Worm (Caenorhabditis elegans) whole organism, late embryonic: ENCODE data around the gene sas-7.

ENCODE experiments used
- C08G9.2 ChIP-seq: sonication (generic microtip); optimal IDR thresholded peaks from 2 replicates; lab custom pipeline; 2016; ENCODE audit warnings: mild to moderate bottlenecking, missing genetic modification characterization, moderate library complexity, missing compliant biosample characterization
- T23F11.4 ChIP-seq: fragments of 200-800 bp; sonication (Bioruptor generic); optimal IDR thresholded peaks from 2 replicates; lab custom pipeline; 2018; ENCODE audit warnings: mild to moderate bottlenecking, missing genetic modification characterization, missing compliant biosample characterization
- ama-1 ChIP-seq: fragments of 150-350 bp; optimal IDR thresholded peaks from 2 replicates; lab custom pipeline; 2014
- ceh-14 ChIP-seq: sonication (generic microtip); optimal IDR thresholded peaks from 2 replicates; lab custom pipeline; 2016; ENCODE audit warnings: missing genotype, missing genetic modification characterization, missing compliant biosample characterization
- ceh-18 ChIP-seq: sonication (generic microtip); optimal IDR thresholded peaks from 2 replicates; lab custom pipeline; 2016; ENCODE audit warnings: missing genetic modification characterization, missing compliant biosample characterization
- ceh-19 ChIP-seq: fragments of 200-800 bp; sonication (Bioruptor generic); optimal IDR thresholded peaks from 2 replicates; lab custom pipeline; 2018; ENCODE audit warnings: mild to moderate bottlenecking, missing genetic modification characterization, missing compliant biosample characterization
- ceh-22 ChIP-seq: sonication (generic microtip); optimal IDR thresholded peaks from 2 replicates; lab custom pipeline; 2017; ENCODE audit warnings: missing biosample characterization, missing genetic modification characterization
- ceh-24 ChIP-seq: sonication (generic microtip); optimal IDR thresholded peaks from 2 replicates; lab custom pipeline; 2016; ENCODE audit warnings: mild to moderate bottlenecking, missing genetic modification characterization, missing compliant biosample characterization
- ceh-45 ChIP-seq: fragments of 200-800 bp; sonication (Bioruptor generic); IDR thresholded peaks from 2 replicates; pipeline ENCODE4 v1.3.6; 2022; ENCODE audit warnings: missing genetic modification reagents, missing genetic modification characterization, missing compliant biosample characterization
- ceh-48 ChIP-seq: sonication (generic microtip); optimal IDR thresholded peaks from 2 replicates; lab custom pipeline; 2016; ENCODE audit warnings: missing genetic modification characterization, inconsistent platforms, missing compliant biosample characterization
- ceh-6 ChIP-seq: fragments of 200-800 bp; sonication (Bioruptor generic); optimal IDR thresholded peaks from 2 replicates; lab custom pipeline; 2018; ENCODE audit warnings: mild to moderate bottlenecking, missing genetic modification characterization, missing compliant biosample characterization
- ceh-9 ChIP-seq: sonication (generic microtip); optimal IDR thresholded peaks from 2 replicates; lab custom pipeline; 2016; ENCODE audit warnings: mild to moderate bottlenecking, missing genetic modification characterization, inconsistent platforms, missing compliant biosample characterization
- dmd-4 ChIP-seq: sonication (generic microtip); optimal IDR thresholded peaks from 2 replicates; lab custom pipeline; 2016; ENCODE audit warnings: borderline replicate concordance, missing genetic modification characterization, missing compliant biosample characterization
- elt-4 ChIP-seq: sonication (generic microtip); optimal IDR thresholded peaks from 2 replicates; lab custom pipeline; 2016; ENCODE audit warnings: missing genetic modification characterization, missing compliant biosample characterization
- ets-4 ChIP-seq: sonication (generic microtip); optimal IDR thresholded peaks from 2 replicates; lab custom pipeline; 2016; ENCODE audit warnings: missing genetic modification characterization, missing compliant biosample characterization
- eyg-1 ChIP-seq: sonication (generic microtip); optimal IDR thresholded peaks from 2 replicates; lab custom pipeline; 2016; ENCODE audit warnings: missing genotype, missing genetic modification characterization, missing compliant biosample characterization
- hlh-15 ChIP-seq: sonication (generic microtip); optimal IDR thresholded peaks from 2 replicates; lab custom pipeline; 2016; ENCODE audit warnings: missing genetic modification characterization, missing compliant biosample characterization
- hlh-30 ChIP-seq: sonication (generic microtip); optimal IDR thresholded peaks from 2 replicates; lab custom pipeline; 2017; ENCODE audit warnings: antibody characterized with exemption, missing genetic modification characterization, missing compliant biosample characterization; ENCODE audit not compliant: insufficient read depth
- hlh-6 ChIP-seq: sonication (generic microtip); optimal IDR thresholded peaks from 2 replicates; lab custom pipeline; 2016; ENCODE audit warnings: missing genotype, missing genetic modification characterization, missing compliant biosample characterization
- mec-3 ChIP-seq: sonication (generic microtip); optimal IDR thresholded peaks from 2 replicates; lab custom pipeline; 2016; ENCODE audit warnings: borderline replicate concordance, missing genetic modification characterization, missing compliant biosample characterization
- nhr-11 ChIP-seq: fragments of 150-350 bp; optimal IDR thresholded peaks from 2 replicates; lab custom pipeline; 2014; ENCODE audit warnings: missing biosample characterization, missing genetic modification characterization
- npax-4 ChIP-seq: sonication (generic microtip); optimal IDR thresholded peaks from 2 replicates; lab custom pipeline; 2016; ENCODE audit warnings: missing genetic modification characterization, missing compliant biosample characterization
- odd-2 ChIP-seq: sonication (generic microtip); optimal IDR thresholded peaks from 2 replicates; lab custom pipeline; 2017; ENCODE audit warnings: antibody characterized with exemption, mild to moderate bottlenecking, missing genetic modification characterization, missing compliant biosample characterization
- pax-1 ChIP-seq: fragments of 150-350 bp; optimal IDR thresholded peaks from 2 replicates; lab custom pipeline; 2014; ENCODE audit warnings: missing biosample characterization, missing genetic modification characterization
- pha-2 ChIP-seq: sonication (generic microtip); optimal IDR thresholded peaks from 2 replicates; lab custom pipeline; 2017; ENCODE audit warnings: mild to moderate bottlenecking, missing genetic modification characterization, missing compliant biosample characterization
- pqm-1 ChIP-seq: sonication (generic microtip); optimal IDR thresholded peaks from 2 replicates; lab custom pipeline; 2016; ENCODE audit warnings: missing genetic modification characterization, missing compliant biosample characterization
- pros-1 ChIP-seq: fragments of 150-350 bp; optimal IDR thresholded peaks from 2 replicates; lab custom pipeline; 2014; ENCODE audit warnings: missing biosample characterization, missing genetic modification reagents, missing genetic modification characterization
- rnt-1 ChIP-seq: sonication (generic microtip); optimal IDR thresholded peaks from 2 replicates; lab custom pipeline; 2016; ENCODE audit warnings: missing genetic modification characterization, missing compliant biosample characterization
- sox-4 ChIP-seq: sonication (generic microtip); optimal IDR thresholded peaks from 2 replicates; lab custom pipeline; 2017; ENCODE audit warnings: mild to moderate bottlenecking, missing genetic modification characterization, inconsistent platforms, missing compliant biosample characterization
- syd-9 ChIP-seq: sonication (generic microtip); optimal IDR thresholded peaks from 2 replicates; lab custom pipeline; 2016; ENCODE audit warnings: mild to moderate bottlenecking, missing genetic modification characterization, moderate library complexity, missing compliant biosample characterization
- tbx-7 ChIP-seq: sonication (generic microtip); optimal IDR thresholded peaks from 2 replicates; lab custom pipeline; 2016; ENCODE audit warnings: missing genotype, missing genetic modification characterization, missing compliant biosample characterization
- ttx-3 ChIP-seq: sonication (generic microtip); optimal IDR thresholded peaks from 2 replicates; lab custom pipeline; 2016; ENCODE audit warnings: missing genetic modification reagents, missing genetic modification characterization, missing compliant biosample characterization
- unc-42 ChIP-seq: sonication (generic microtip); optimal IDR thresholded peaks from 2 replicates; lab custom pipeline; 2016; ENCODE audit warnings: missing genotype, missing genetic modification characterization, missing compliant biosample characterization
- unc-55 ChIP-seq: sonication (generic microtip); optimal IDR thresholded peaks from 2 replicates; lab custom pipeline; 2017; ENCODE audit warnings: missing biosample characterization, missing genetic modification reagents, missing genetic modification characterization
- zip-5 ChIP-seq: sonication (generic microtip); optimal IDR thresholded peaks from 2 replicates; lab custom pipeline; 2016; ENCODE audit warnings: missing genetic modification characterization, missing compliant biosample characterization
- ztf-16 ChIP-seq: sonication (generic microtip); optimal IDR thresholded peaks from 2 replicates; lab custom pipeline; 2017; ENCODE audit warnings: missing genetic modification characterization, missing compliant biosample characterization

sas-7 gene

ce11 chrIII:10293362-10293761, 27.5 kb upstream of the sas-7 start:
- TF ChIP-seq dmd-4, result no peak
- no peak for TF ChIP-seq pax-1 (tag; lab: Kevin White, UChicago)
- TF ChIP-seq pha-2 (tag; lab: Kevin White, UChicago), result no peak
- no peak for TF ChIP-seq nhr-11 (tag; lab: Kevin White, UChicago)
- TF ChIP-seq elt-4 (tag; lab: Kevin White, UChicago), result no peak
- no peak for TF ChIP-seq sox-4 (tag; lab: Kevin White, UChicago)
- TF ChIP-seq ttx-3 (tag; lab: Kevin White, UChicago), result no peak
- no peak for TF ChIP-seq rnt-1
- TF ChIP-seq hlh-6 (tag; lab: Kevin White, UChicago), result no peak
- TF ChIP-seq tbx-7 (tag; lab: Kevin White, UChicago), result no peak
- TF ChIP-seq zip-5 (tag; lab: Kevin White, UChicago), result no peak
- no peak for TF ChIP-seq ceh-45
- TF ChIP-seq ceh-18 (tag; lab: Kevin White, UChicago), result no peak
- TF ChIP-seq unc-42 (tag; lab: Kevin White, UChicago), result no peak
- TF ChIP-seq npax-4, result no peak

DNA sequence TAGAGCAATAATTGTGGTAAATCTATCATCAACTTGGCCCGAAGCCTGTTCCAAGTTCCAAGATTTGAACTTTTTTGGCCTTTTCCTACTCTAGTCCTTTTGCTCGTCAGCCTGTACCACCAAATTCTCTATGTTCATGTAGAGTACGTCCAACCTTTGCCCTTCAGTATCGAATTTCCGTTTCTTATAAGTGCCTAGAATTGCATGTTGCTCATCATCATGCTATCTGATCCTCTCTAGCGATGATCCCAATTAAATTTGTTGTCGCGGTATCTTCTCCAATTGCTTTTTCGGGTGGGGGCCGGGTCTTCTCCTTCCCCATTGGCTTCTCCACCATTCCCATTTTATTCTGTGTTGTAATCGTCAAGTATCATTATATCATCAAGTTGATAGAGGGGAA, 26.9 kb upstream of the sas-7 start:
- TF ChIP-seq hlh-15 (tag; lab: Kevin White, UChicago) (no peak), eyg-1 (tag; lab: Kevin White, UChicago) (no peak), ceh-14 (no peak), pqm-1 (tag; lab: Kevin White, UChicago) (no peak), ets-4 (tag; lab: Kevin White, UChicago) (no peak), T23F11.4 (GFP tag; lab: Kevin White, UChicago) (no peak), unc-55 (no peak), npax-4 (no peak), ceh-19 (GFP tag; lab: Kevin White, UChicago) (no peak), ceh-6 (GFP tag; lab: Kevin White, UChicago) (no peak), ceh-22 (tag; lab: Kevin White, UChicago) (no peak), pros-1 (tag; lab: Kevin White, UChicago) (no peak), pax-1 (tag; lab: Kevin White, UChicago) (no peak), ceh-24 (tag; lab: Kevin White, UChicago) (no peak)

DNA sequence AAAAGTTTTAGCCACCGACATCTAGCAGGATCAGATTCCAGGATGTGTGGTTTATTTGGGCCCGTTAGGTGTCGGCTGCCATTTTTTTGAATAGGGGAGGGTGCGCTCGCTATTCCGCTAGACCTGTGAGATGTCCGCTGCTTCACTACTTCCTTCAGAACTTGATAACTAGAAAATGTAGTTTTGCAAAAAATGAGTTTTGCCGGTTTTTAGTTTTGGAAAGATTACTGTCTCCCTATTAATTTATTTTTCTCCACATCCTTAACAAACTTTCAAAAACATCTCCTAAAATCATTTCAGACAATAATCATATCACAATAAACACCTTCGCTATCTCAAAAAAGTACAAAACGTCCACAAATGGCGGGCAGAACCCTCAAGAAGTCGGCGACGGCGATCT, 26.0 kb upstream of the sas-7 start, which contains the start of gene vglu-2:
Gene vglu-2, plus strand, starts transcription at position 301 of the 400 bp plus-strand sequence.
- TF ChIP-seq odd-2 (tag; lab: Kevin White, UChicago) (no peak), syd-9 (tag; lab: Kevin White, UChicago) (no peak), eyg-1 (tag; lab: Kevin White, UChicago) (no peak), hlh-30 (no peak), pax-1 (tag; lab: Kevin White, UChicago) (no peak), ama-1 (lab: Kevin White, UChicago) (no peak)

ce11 chrIII:10296904-10297303, 23.9 kb upstream of the sas-7 start:
- TF ChIP-seq ceh-9 (tag; lab: Kevin White, UChicago), result no peak
- no peak for TF ChIP-seq ceh-48
- TF ChIP-seq ama-1 (lab: Kevin White, UChicago), result no peak
- TF ChIP-seq ceh-45, result no peak
- no peak for TF ChIP-seq mec-3 (tag; lab: Kevin White, UChicago)
- TF ChIP-seq sox-4 (tag; lab: Kevin White, UChicago), result no peak
- no peak for TF ChIP-seq ceh-14

DNA sequence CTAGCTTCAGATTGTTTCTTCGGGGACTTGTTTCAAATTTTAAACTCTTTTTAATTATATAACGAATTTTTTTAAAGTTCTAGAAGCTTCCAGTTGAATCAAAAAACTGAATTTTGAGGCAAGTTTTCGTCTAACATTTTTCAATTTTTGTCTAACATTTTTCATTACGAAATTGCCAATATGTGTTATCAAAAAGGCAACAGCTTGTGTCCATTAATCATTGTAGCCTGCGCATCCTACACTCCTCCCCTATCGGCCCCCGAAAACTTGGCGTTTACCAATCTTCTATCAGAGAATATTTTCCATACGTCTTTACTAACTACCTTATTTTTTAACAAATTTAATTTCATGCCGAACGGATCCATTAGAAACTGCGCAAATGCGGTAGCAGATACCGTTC, 20.7 kb upstream of the sas-7 start, which contains the start of gene vglu-3:
Gene vglu-3, plus strand, starts transcription at position 301 of the 400 bp plus-strand sequence.
- TF ChIP-seq ceh-19 (GFP tag; lab: Kevin White, UChicago) (no peak), C08G9.2 (tag; lab: Kevin White, UChicago) (no peak), ztf-16 (tag; lab: Kevin White, UChicago) (no peak), ceh-6 (GFP tag; lab: Kevin White, UChicago) (no peak), hlh-15 (tag; lab: Kevin White, UChicago) (no peak), T23F11.4 (GFP tag; lab: Kevin White, UChicago) (no peak), elt-4 (tag; lab: Kevin White, UChicago) (no peak), pqm-1 (tag; lab: Kevin White, UChicago) (no peak), npax-4 (no peak)
